Fruit fly (Drosophila melanogaster) whole organism, prepupa: ENCODE data around the gene CG11382.

ENCODE experiments used
- Blimp-1 ChIP-seq: fragments of 200-800 bp; sonication (Bioruptor generic); optimal IDR thresholded peaks from 3 replicates; lab custom pipeline; 2017; ENCODE audit warnings: missing biosample characterization, missing genetic modification characterization, mild to moderate bottlenecking, moderate library complexity, missing genetic modification reagents
- CG10631 ChIP-seq: fragments of 200-800 bp; sonication (Bioruptor generic); optimal IDR thresholded peaks from 2 replicates; lab custom pipeline; 2016; ENCODE audit warnings: missing biosample characterization, missing genetic modification characterization
- CG3919 ChIP-seq: fragments of 200-800 bp; sonication (Bioruptor generic); optimal IDR thresholded peaks from 3 replicates; lab custom pipeline; 2016; ENCODE audit warnings: missing biosample characterization, missing genetic modification characterization
- CG6276 ChIP-seq: fragments of 200-800 bp; sonication (Bioruptor generic); optimal IDR thresholded peaks from 2 replicates; lab custom pipeline; 2017; ENCODE audit warnings: missing biosample characterization, mild to moderate bottlenecking, missing genetic modification characterization
- Gug ChIP-seq: fragments of 200-800 bp; sonication (Bioruptor generic); IDR thresholded peaks from 2 replicates; pipeline ENCODE4 v1.3.6; 2022; ENCODE audit warnings: missing biosample characterization, missing genetic modification characterization
- cyc ChIP-seq: fragments of 200-800 bp; sonication (Bioruptor generic); optimal IDR thresholded peaks from 3 replicates; lab custom pipeline; 2016; ENCODE audit warnings: missing biosample characterization, missing genetic modification characterization

dm6 chrX:1209251-1210020 lies at the start of gene CG11382:
- TF ChIP-seq CG6276 (GFP tag; lab: Kevin White, UChicago) (no peak), Blimp-1 (GFP tag; lab: Kevin White, UChicago) (peak; percentile 88), Gug (GFP tag; lab: Robert Waterston, UW) (no peak), CG10631 (GFP tag; lab: Kevin White, UChicago) (peak; percentile 26), CG3919 (peak; percentile 20), cyc (GFP tag; lab: Kevin White, UChicago) (peak; percentile 7)
